Fruit fly (Drosophila melanogaster) whole organism, embryonic: ENCODE measurements around the gene Ubc4.
A peak's percentile ranks its signal among the peaks of the same experiment; 100 is the strongest.

Experiments
- C15 ChIP-seq: fragments of 200-800 bp; sonication (Bioruptor generic); IDR thresholded peaks from 3 replicates; pipeline ENCODE4 v1.3.6; 2022; ENCODE audit warnings: missing biosample characterization, missing genetic modification characterization
- CG1024 ChIP-seq: fragments of 200-800 bp; sonication (Bioruptor generic); IDR thresholded peaks from 2 replicates; pipeline ENCODE4 v1.3.6; 2022; ENCODE audit warnings: missing biosample characterization, missing genetic modification characterization
- CG10366 ChIP-seq: fragments of 200-800 bp; sonication (Bioruptor generic); IDR thresholded peaks from 2 replicates; pipeline ENCODE4 v1.3.6; 2022; ENCODE audit warnings: missing biosample characterization, missing genetic modification characterization
- CG10565 ChIP-seq: fragments of 200-800 bp; sonication (Bioruptor generic); optimal IDR thresholded peaks from 3 replicates; lab custom pipeline; 2016; ENCODE audit warnings: missing biosample characterization, mild to moderate bottlenecking, missing genetic modification characterization
- CG11085 ChIP-seq: fragments of 200-800 bp; sonication (Bioruptor generic); IDR thresholded peaks from 2 replicates; pipeline ENCODE4 v1.3.6; 2022; ENCODE audit warnings: missing biosample characterization, missing genetic modification characterization
- CG12744 ChIP-seq: fragments of 200-800 bp; sonication (Bioruptor generic); optimal IDR thresholded peaks from 2 replicates; lab custom pipeline; 2016; ENCODE audit warnings: missing biosample characterization, missing genetic modification characterization
- CG12769 ChIP-seq: fragments of 200-800 bp; sonication (Bioruptor generic); optimal IDR thresholded peaks from 2 replicates; lab custom pipeline; 2019; ENCODE audit warnings: missing biosample characterization, mild to moderate bottlenecking, missing genetic modification characterization, moderate library complexity
- CG14667 ChIP-seq: fragments of 200-800 bp; sonication (Bioruptor generic); IDR thresholded peaks from 2 replicates; pipeline ENCODE4 v1.3.6; 2022; ENCODE audit warnings: missing biosample characterization, missing genetic modification characterization
- CG16863 ChIP-seq: fragments of 200-800 bp; sonication (Bioruptor generic); optimal IDR thresholded peaks from 3 replicates; lab custom pipeline; 2016; ENCODE audit warnings: missing biosample characterization, missing genetic modification characterization
- CG17361 ChIP-seq: fragments of 200-800 bp; sonication (Bioruptor generic); IDR thresholded peaks from 3 replicates; pipeline ENCODE4 v1.3.6; 2022; ENCODE audit warnings: missing biosample characterization, missing genetic modification characterization
- CG18262 ChIP-seq: fragments of 200-800 bp; optimal IDR thresholded peaks from 3 replicates; lab custom pipeline; 2019; ENCODE audit warnings: missing biosample characterization, mild to moderate bottlenecking, missing genetic modification characterization, moderate library complexity
- CG18476 ChIP-seq: fragments of 200-800 bp; sonication (Bioruptor generic); optimal IDR thresholded peaks from 2 replicates; lab custom pipeline; 2016; ENCODE audit warnings: missing biosample characterization, mild to moderate bottlenecking, missing genetic modification characterization
- CG18764 ChIP-seq: fragments of 200-800 bp; sonication (Bioruptor generic); optimal IDR thresholded peaks from 3 replicates; lab custom pipeline; 2016; ENCODE audit warnings: missing biosample characterization, missing genetic modification characterization
- CG43689 ChIP-seq: fragments of 200-800 bp; sonication (Bioruptor generic); IDR thresholded peaks from 2 replicates; pipeline ENCODE4 v1.3.6; 2022; ENCODE audit warnings: missing biosample characterization, missing genetic modification characterization
- CG4820 ChIP-seq: fragments of 200-800 bp; sonication (Bioruptor generic); optimal IDR thresholded peaks from 3 replicates; lab custom pipeline; 2016; ENCODE audit warnings: missing biosample characterization, missing genetic modification characterization
- CG6813 ChIP-seq: fragments of 200-800 bp; sonication (Bioruptor generic); optimal IDR thresholded peaks from 2 replicates; lab custom pipeline; 2017; ENCODE audit warnings: missing biosample characterization, missing genetic modification characterization, mild to moderate bottlenecking, moderate library complexity, missing genetic modification reagents
- CG8290 ChIP-seq, 3 experiments: fragments of 200-800 bp; sonication (Bioruptor generic); optimal IDR thresholded peaks; 2 replicates each; lab custom pipeline; 2016 to 2019; ENCODE audit warnings: missing biosample characterization in 3 of 3, missing genetic modification characterization in 3 of 3, mild to moderate bottlenecking in 2 of 3, moderate library complexity in 1 of 3
- CG9609 ChIP-seq: fragments of 200-800 bp; sonication (Bioruptor generic); optimal IDR thresholded peaks from 3 replicates; lab custom pipeline; 2016; ENCODE audit warnings: missing biosample characterization, missing genetic modification characterization
- CG9932 ChIP-seq: fragments of 200-800 bp; sonication (Bioruptor generic); IDR thresholded peaks from 2 replicates; pipeline ENCODE4 v1.3.6; 2022; ENCODE audit warnings: missing biosample characterization, missing genetic modification characterization
- CoRest ChIP-seq: fragments of 200-800 bp; sonication (Bioruptor generic); optimal IDR thresholded peaks from 3 replicates; lab custom pipeline; 2018; ENCODE audit warnings: missing biosample characterization, mild to moderate bottlenecking, missing genetic modification characterization, moderate library complexity
- Dad ChIP-seq: fragments of 200-800 bp; sonication (Bioruptor generic); optimal IDR thresholded peaks from 3 replicates; lab custom pipeline; 2016; ENCODE audit warnings: missing biosample characterization, missing genetic modification characterization
- ERR ChIP-seq: fragments of 200-800 bp; sonication (Bioruptor generic); optimal IDR thresholded peaks from 2 replicates; lab custom pipeline; 2016; ENCODE audit warnings: missing biosample characterization, missing genetic modification characterization
- Elba2 ChIP-seq: fragments of 200-800 bp; sonication (Bioruptor generic); optimal IDR thresholded peaks from 3 replicates; lab custom pipeline; 2016; ENCODE audit warnings: missing biosample characterization, missing genetic modification characterization
- Ets97D ChIP-seq: fragments of 200-800 bp; sonication (Bioruptor generic); optimal IDR thresholded peaks from 3 replicates; lab custom pipeline; 2016; ENCODE audit warnings: missing biosample characterization, missing genetic modification characterization
- H2.0 ChIP-seq: fragments of 200-800 bp; sonication (Bioruptor generic); IDR thresholded peaks from 2 replicates; pipeline ENCODE4 v1.3.6; 2022; ENCODE audit warnings: missing biosample characterization, missing genetic modification characterization
- HHEX ChIP-seq: fragments of 200-800 bp; sonication (Bioruptor generic); optimal IDR thresholded peaks from 3 replicates; lab custom pipeline; 2017; ENCODE audit warnings: missing biosample characterization, mild to moderate bottlenecking, missing genetic modification characterization, missing genetic modification reagents
- Mes4 ChIP-seq: fragments of 200-800 bp; sonication (Bioruptor generic); optimal IDR thresholded peaks from 2 replicates; lab custom pipeline; 2016; ENCODE audit warnings: missing biosample characterization, missing genetic modification characterization
- Oli ChIP-seq: fragments of 200-800 bp; sonication (Bioruptor generic); optimal IDR thresholded peaks from 2 replicates; lab custom pipeline; 2018; ENCODE audit warnings: missing biosample characterization, mild to moderate bottlenecking, missing genetic modification characterization, moderate library complexity
- PHDP ChIP-seq: fragments of 200-800 bp; sonication (Bioruptor generic); optimal IDR thresholded peaks from 3 replicates; lab custom pipeline; 2018; ENCODE audit warnings: missing biosample characterization, mild to moderate bottlenecking, missing genetic modification characterization, moderate library complexity
- Ravus ChIP-seq: fragments of 200-800 bp; sonication (Bioruptor generic); IDR thresholded peaks from 2 replicates; pipeline ENCODE4 v1.3.6; 2022; ENCODE audit warnings: missing biosample characterization, missing genetic modification characterization
- Sry-β ChIP-seq: fragments of 200-800 bp; sonication (Bioruptor generic); optimal IDR thresholded peaks from 2 replicates; lab custom pipeline; 2018; ENCODE audit warnings: missing biosample characterization, mild to moderate bottlenecking, missing genetic modification characterization, moderate library complexity
- TFAM ChIP-seq: fragments of 200-800 bp; sonication (Bioruptor generic); optimal IDR thresholded peaks from 2 replicates; lab custom pipeline; 2017; ENCODE audit warnings: missing biosample characterization, missing genetic modification characterization, inconsistent platforms
- Tbp ChIP-seq: fragments of >200 bp; optimal IDR thresholded peaks from 2 replicates; lab custom pipeline; 2018; ENCODE audit warnings: missing biosample characterization, missing genetic modification characterization
- ara ChIP-seq: fragments of 200-800 bp; sonication (Bioruptor generic); IDR thresholded peaks from 2 replicates; pipeline ENCODE4 v1.3.6; 2022; ENCODE audit warnings: missing biosample characterization, missing genetic modification characterization
- caup ChIP-seq: fragments of 200-800 bp; sonication (Bioruptor generic); optimal IDR thresholded peaks from 3 replicates; lab custom pipeline; 2017; ENCODE audit warnings: missing biosample characterization, mild to moderate bottlenecking, missing genetic modification characterization, moderate library complexity; ENCODE audit not compliant: severe bottlenecking
- chinmo ChIP-seq: fragments of 200-800 bp; sonication (Bioruptor generic); IDR thresholded peaks from 4 replicates; pipeline ENCODE4 v1.3.6; 2022; ENCODE audit warnings: missing biosample characterization, missing genetic modification characterization; ENCODE audit not compliant: partially characterized antibody
- chn ChIP-seq: fragments of 200-800 bp; sonication (Bioruptor generic); optimal IDR thresholded peaks from 2 replicates; lab custom pipeline; 2016; ENCODE audit warnings: missing biosample characterization, missing genetic modification characterization
- corto ChIP-seq: fragments of 200-800 bp; sonication (Bioruptor generic); optimal IDR thresholded peaks from 2 replicates; lab custom pipeline; 2016; ENCODE audit warnings: missing biosample characterization, mild to moderate bottlenecking, missing genetic modification characterization, moderate library complexity
- emc ChIP-seq: fragments of 200-800 bp; sonication (Bioruptor generic); optimal IDR thresholded peaks from 2 replicates; lab custom pipeline; 2016; ENCODE audit warnings: missing biosample characterization, missing genetic modification characterization
- esg ChIP-seq: fragments of 200-800 bp; sonication (Bioruptor generic); conservative IDR thresholded peaks from 2 replicates; pipeline ENCODE4 v1.3.6; 2022; ENCODE audit warnings: missing biosample characterization, missing genetic modification characterization
- exex ChIP-seq: fragments of 200-800 bp; sonication (Bioruptor generic); optimal IDR thresholded peaks from 4 replicates; lab custom pipeline; 2018; ENCODE audit warnings: missing biosample characterization, mild to moderate bottlenecking, missing genetic modification characterization, moderate library complexity
- grn ChIP-seq: fragments of 200-800 bp; sonication (Bioruptor generic); optimal IDR thresholded peaks from 3 replicates; lab custom pipeline; 2017; ENCODE audit warnings: missing biosample characterization, missing genetic modification characterization
- h ChIP-seq: fragments of >200 bp; optimal IDR thresholded peaks from 2 replicates; lab custom pipeline; 2017
- ind ChIP-seq: fragments of 200-800 bp; sonication (Bioruptor generic); optimal IDR thresholded peaks from 3 replicates; lab custom pipeline; 2016; ENCODE audit warnings: missing biosample characterization, missing genetic modification characterization
- knrl ChIP-seq: fragments of 200-800 bp; sonication (Bioruptor generic); IDR thresholded peaks from 3 replicates; pipeline ENCODE4 v1.3.6; 2022; ENCODE audit warnings: missing biosample characterization, missing genetic modification characterization; ENCODE audit not compliant: partially characterized antibody
- lmd ChIP-seq: fragments of 200-800 bp; sonication (Bioruptor generic); IDR thresholded peaks from 2 replicates; pipeline ENCODE4 v1.3.6; 2022; ENCODE audit warnings: missing biosample characterization, missing genetic modification characterization
- pho ChIP-seq: fragments of 200-800 bp; sonication (Bioruptor generic); optimal IDR thresholded peaks from 2 replicates; lab custom pipeline; 2016; ENCODE audit warnings: missing biosample characterization, missing genetic modification characterization
- sisA ChIP-seq: fragments of 200-800 bp; sonication (Bioruptor generic); IDR thresholded peaks from 2 replicates; pipeline ENCODE4 v1.3.6; 2022; ENCODE audit warnings: missing biosample characterization, missing genetic modification characterization
- tna ChIP-seq: fragments of 200-800 bp; sonication (Bioruptor generic); IDR thresholded peaks from 2 replicates; pipeline ENCODE4 v1.3.6; 2022; ENCODE audit warnings: missing biosample characterization, missing genetic modification characterization; ENCODE audit not compliant: partially characterized antibody
- z ChIP-seq: fragments of 200-800 bp; sonication (Bioruptor generic); IDR thresholded peaks from 3 replicates; pipeline ENCODE4 v1.3.6; 2022; ENCODE audit warnings: missing biosample characterization, missing genetic modification characterization
- zen ChIP-seq: fragments of 200-800 bp; sonication (Bioruptor generic); optimal IDR thresholded peaks from 3 replicates; lab custom pipeline; 2018; ENCODE audit warnings: missing biosample characterization, mild to moderate bottlenecking, missing genetic modification characterization, moderate library complexity

The Ubc4 gene

DNA sequence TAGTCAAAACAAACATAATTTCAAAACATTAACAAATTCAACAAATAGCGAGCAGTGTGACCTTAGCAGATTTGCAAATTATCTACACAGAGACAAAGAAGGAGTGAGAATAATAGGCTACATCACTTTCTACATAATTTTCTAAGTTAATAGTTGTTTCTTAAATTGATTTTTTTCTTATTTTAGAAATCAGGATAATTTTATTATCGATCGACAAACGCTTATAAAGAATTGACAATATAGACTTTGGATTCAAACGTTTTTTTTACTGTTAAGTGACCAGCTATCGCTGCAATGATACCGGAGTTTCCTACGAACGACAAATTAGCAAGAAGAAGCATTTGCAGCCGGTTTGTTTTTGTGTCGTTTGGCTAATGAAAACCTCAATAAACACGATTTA is 25.0 kb downstream of the Ubc4 start, which contains the start of the genes nbs and defl (continued):
- TF ChIP-seq emc, result peak; percentile 56
- no peak for TF ChIP-seq CG6813
- peak; percentile 36 for TF ChIP-seq exex (tag; lab: Kevin White, UChicago)
- TF ChIP-seq lmd, result peak; percentile 83
- TF ChIP-seq CG9932 (GFP tag; lab: Robert Waterston, UW), result peak; percentile 88
- peak; percentile 74 for TF ChIP-seq CG18262
- no peak for TF ChIP-seq CG43689 (GFP tag; lab: Robert Waterston, UW)
- TF ChIP-seq CG1024 (GFP tag; lab: Robert Waterston, UW), result peak; percentile 33; the same call in 1 of the 2 replicates
- no peak for TF ChIP-seq Tbp (GFP tag; lab: Kevin White, UChicago)
- TF ChIP-seq TFAM (GFP tag; lab: Kevin White, UChicago), result no peak
- no peak for TF ChIP-seq caup (GFP tag; lab: Kevin White, UChicago)
- peak; percentile 59; the same call in 2 of the 3 replicates for TF ChIP-seq knrl (GFP tag; lab: Robert Waterston, UW)
- no peak for TF ChIP-seq CG10565 (GFP tag; lab: Kevin White, UChicago)
- TF ChIP-seq h (lab: Kevin White, UChicago), result no peak
- no peak for TF ChIP-seq Elba2 (GFP tag; lab: Kevin White, UChicago)
- TF ChIP-seq chinmo, result no peak
- TF ChIP-seq HHEX (GFP tag; lab: Kevin White, UChicago), result peak; percentile 16
- TF ChIP-seq CG16863, result peak; percentile 49
- peak; percentile 67 for TF ChIP-seq CG10366
- TF ChIP-seq C15 (GFP tag; lab: Robert Waterston, UW), result peak; percentile 29; the same call in 1 of the 3 replicates
- TF ChIP-seq CG8290 (GFP tag; optimal IDR thresholded peaks at IDR 0.05; lab: Kevin White, UChicago), result peak; percentile 70
- no peak for TF ChIP-seq CG8290 (tag; optimal IDR thresholded peaks at IDR 0.05; lab: Kevin White, UChicago)
- TF ChIP-seq CG4820 (GFP tag; lab: Kevin White, UChicago), result peak; percentile 55
- TF ChIP-seq ERR, result no peak
- TF ChIP-seq Ets97D (GFP tag; lab: Kevin White, UChicago), result peak; percentile 48
- no peak for TF ChIP-seq grn (GFP tag; lab: Kevin White, UChicago)
- TF ChIP-seq CG9609 (GFP tag; lab: Kevin White, UChicago), result peak; percentile 42
- TF ChIP-seq ind (GFP tag; lab: Kevin White, UChicago), result peak; percentile 75
- TF ChIP-seq CG12769, result no peak
- peak; percentile 56 for TF ChIP-seq Dad
- peak; percentile 71 for TF ChIP-seq zen
- peak; percentile 56 for TF ChIP-seq PHDP
- peak; percentile 80 for TF ChIP-seq pho (GFP tag; lab: Kevin White, UChicago)
- peak; percentile 86 for TF ChIP-seq CG17361
- peak; percentile 51; the same call in 1 of the 2 replicates for TF ChIP-seq H2.0 (GFP tag; lab: Robert Waterston, UW)
- peak; percentile 54 for TF ChIP-seq esg (GFP tag; lab: Robert Waterston, UW)
- TF ChIP-seq corto (GFP tag; lab: Kevin White, UChicago), result no peak
- peak; percentile 76 for TF ChIP-seq CG14667
- peak; percentile 82 for TF ChIP-seq CoRest
- TF ChIP-seq Oli (tag; lab: Kevin White, UChicago), result peak; percentile 44
- peak; percentile 49; the same call in 1 of the 2 replicates for TF ChIP-seq CG11085
- peak; percentile 78 for TF ChIP-seq sisA (GFP tag; lab: Robert Waterston, UW)
- no peak for TF ChIP-seq tna
- peak; percentile 29 for TF ChIP-seq Sry-β (GFP tag; lab: Kevin White, UChicago)
- peak; percentile 46 for TF ChIP-seq chn
- TF ChIP-seq CG18476 (GFP tag; lab: Kevin White, UChicago), result peak; percentile 60
- peak; percentile 71; the same call in 1 of the 2 replicates for TF ChIP-seq ara (GFP tag; lab: Robert Waterston, UW)
- peak; percentile 8 for TF ChIP-seq Mes4
- peak; percentile 57 for TF ChIP-seq CG18764 (GFP tag; lab: Kevin White, UChicago)
- no peak for TF ChIP-seq z (GFP tag; lab: Robert Waterston, UW)
- TF ChIP-seq CG12744 (GFP tag; lab: Kevin White, UChicago), result peak; percentile 34
- peak; percentile 43 for TF ChIP-seq Ravus (GFP tag; lab: Robert Waterston, UW)
